Fruit fly (Drosophila melanogaster) whole organism, embryonic: ENCODE results near the gene CG7366.

Experiments used
- Asciz ChIP-seq: fragments of 200-800 bp; sonication (Bioruptor generic); optimal IDR thresholded peaks from 2 replicates; lab custom pipeline; 2017; ENCODE audit warnings: missing biosample characterization, mild to moderate bottlenecking, missing genetic modification characterization, missing genetic modification reagents
- C15 ChIP-seq: fragments of 200-800 bp; sonication (Bioruptor generic); IDR thresholded peaks from 3 replicates; pipeline ENCODE4 v1.3.6; 2022; ENCODE audit warnings: missing biosample characterization, missing genetic modification characterization
- CG10565 ChIP-seq: fragments of 200-800 bp; sonication (Bioruptor generic); optimal IDR thresholded peaks from 3 replicates; lab custom pipeline; 2016; ENCODE audit warnings: missing biosample characterization, mild to moderate bottlenecking, missing genetic modification characterization
- CG12071 ChIP-seq: fragments of 200-800 bp; sonication (Bioruptor generic); optimal IDR thresholded peaks from 3 replicates; lab custom pipeline; 2018; ENCODE audit warnings: missing biosample characterization, mild to moderate bottlenecking, missing genetic modification characterization
- CG12659 ChIP-seq: fragments of 200-800 bp; sonication (Bioruptor generic); optimal IDR thresholded peaks from 3 replicates; lab custom pipeline; 2017; ENCODE audit warnings: mild to moderate bottlenecking, missing biosample characterization, missing genetic modification reagents, missing genetic modification characterization
- CG12744 ChIP-seq: fragments of 200-800 bp; sonication (Bioruptor generic); optimal IDR thresholded peaks from 2 replicates; lab custom pipeline; 2016; ENCODE audit warnings: missing biosample characterization, missing genetic modification characterization
- CG13775 ChIP-seq: fragments of 200-800 bp; sonication (Bioruptor generic); optimal IDR thresholded peaks from 3 replicates; lab custom pipeline; 2017; ENCODE audit warnings: missing biosample characterization, mild to moderate bottlenecking, missing genetic modification characterization
- CG17328 ChIP-seq: fragments of 200-800 bp; sonication (Bioruptor generic); IDR thresholded peaks from 2 replicates; pipeline ENCODE4 v1.3.6; 2022; ENCODE audit warnings: missing biosample characterization, missing genetic modification characterization
- CG17912 ChIP-seq: fragments of 200-800 bp; sonication (Bioruptor generic); optimal IDR thresholded peaks from 2 replicates; lab custom pipeline; 2018; ENCODE audit warnings: missing biosample characterization, mild to moderate bottlenecking, missing genetic modification characterization
- CG1832 ChIP-seq: fragments of 200-800 bp; sonication (Bioruptor generic); optimal IDR thresholded peaks from 2 replicates; lab custom pipeline; 2017; ENCODE audit warnings: missing biosample characterization, mild to moderate bottlenecking, missing genetic modification characterization, inconsistent platforms
- CG2889 ChIP-seq: fragments of 200-800 bp; sonication (Bioruptor generic); IDR thresholded peaks from 3 replicates; pipeline ENCODE4 v1.3.6; 2022; ENCODE audit warnings: missing biosample characterization, missing genetic modification characterization
- CG3995 ChIP-seq: fragments of 200-800 bp; sonication (Bioruptor generic); optimal IDR thresholded peaks from 3 replicates; lab custom pipeline; 2016; ENCODE audit warnings: missing biosample characterization, missing genetic modification characterization
- CG6854 ChIP-seq: fragments of 200-800 bp; sonication (Bioruptor generic); optimal IDR thresholded peaks from 3 replicates; lab custom pipeline; 2017; ENCODE audit warnings: missing biosample characterization, mild to moderate bottlenecking, missing genetic modification characterization
- CG8089 ChIP-seq: fragments of 200-800 bp; sonication (Bioruptor generic); optimal IDR thresholded peaks from 3 replicates; lab custom pipeline; 2016; ENCODE audit warnings: missing biosample characterization, missing genetic modification characterization
- CG9437 ChIP-seq: fragments of 200-800 bp; sonication (Bioruptor generic); optimal IDR thresholded peaks from 2 replicates; lab custom pipeline; 2018; ENCODE audit warnings: missing biosample characterization, mild to moderate bottlenecking, missing genetic modification characterization
- CG9727 ChIP-seq: fragments of 200-800 bp; sonication (Bioruptor generic); optimal IDR thresholded peaks from 3 replicates; lab custom pipeline; 2017; ENCODE audit warnings: missing biosample characterization, mild to moderate bottlenecking, missing genetic modification characterization
- CTCF ChIP-seq: fragments of 200-800 bp; sonication (Bioruptor generic); optimal IDR thresholded peaks from 2 replicates; lab custom pipeline; 2017; ENCODE audit warnings: missing biosample characterization, mild to moderate bottlenecking, missing genetic modification characterization, moderate library complexity
- Dll ChIP-seq: fragments of 200-800 bp; sonication (Bioruptor generic); IDR thresholded peaks from 4 replicates; pipeline ENCODE4 v1.3.6; 2022; ENCODE audit warnings: missing biosample characterization, missing genetic modification characterization; ENCODE audit not compliant: partially characterized antibody
- Doc3 ChIP-seq: fragments of 200-800 bp; sonication (Bioruptor generic); IDR thresholded peaks from 3 replicates; pipeline ENCODE4 v1.3.6; 2022; ENCODE audit warnings: missing biosample characterization, missing genetic modification characterization; ENCODE audit not compliant: partially characterized antibody
- HLH54F ChIP-seq: fragments of 200-800 bp; sonication (Bioruptor generic); optimal IDR thresholded peaks from 3 replicates; lab custom pipeline; 2016; ENCODE audit warnings: missing biosample characterization, missing genetic modification characterization
- Hr39 ChIP-seq: fragments of >200 bp; optimal IDR thresholded peaks from 2 replicates; lab custom pipeline; 2017
- Lhr ChIP-seq: fragments of 200-800 bp; sonication (Bioruptor generic); optimal IDR thresholded peaks from 3 replicates; lab custom pipeline; 2017; ENCODE audit warnings: mild to moderate bottlenecking, missing biosample characterization, missing genetic modification reagents, missing genetic modification characterization
- NC2α ChIP-seq: fragments of 200-800 bp; sonication (Bioruptor generic); optimal IDR thresholded peaks from 2 replicates; lab custom pipeline; 2016; ENCODE audit warnings: missing biosample characterization, missing genetic modification characterization
- Optix ChIP-seq: fragments of 200-800 bp; sonication (Bioruptor generic); IDR thresholded peaks from 3 replicates; pipeline ENCODE4 v1.3.6; 2022; ENCODE audit warnings: missing biosample characterization, missing genetic modification characterization
- Six4 ChIP-seq: fragments of 200-800 bp; sonication (Bioruptor generic); optimal IDR thresholded peaks from 2 replicates; lab custom pipeline; 2016; ENCODE audit warnings: missing biosample characterization, missing genetic modification characterization
- ac ChIP-seq: fragments of 200-800 bp; sonication (Bioruptor generic); optimal IDR thresholded peaks from 3 replicates; lab custom pipeline; 2017; ENCODE audit warnings: missing biosample characterization, mild to moderate bottlenecking, missing genetic modification characterization
- ap ChIP-seq: fragments of 200-800 bp; sonication (Bioruptor generic); IDR thresholded peaks from 2 replicates; pipeline ENCODE4 v1.3.6; 2022; ENCODE audit warnings: missing biosample characterization, missing genetic modification characterization
- bab2 ChIP-seq: fragments of 200-800 bp; sonication (Bioruptor generic); optimal IDR thresholded peaks from 2 replicates; lab custom pipeline; 2016; ENCODE audit warnings: missing biosample characterization, missing genetic modification characterization
- btn ChIP-seq: fragments of 200-800 bp; sonication (Bioruptor generic); optimal IDR thresholded peaks from 2 replicates; lab custom pipeline; 2016; ENCODE audit warnings: missing biosample characterization, missing genetic modification characterization
- ems ChIP-seq: fragments of 200-800 bp; sonication (Bioruptor generic); optimal IDR thresholded peaks from 3 replicates; lab custom pipeline; 2016; ENCODE audit warnings: missing biosample characterization, missing genetic modification characterization
- en ChIP-seq: fragments of 200-800 bp; sonication (Bioruptor generic); optimal IDR thresholded peaks from 2 replicates; lab custom pipeline; 2016; ENCODE audit warnings: missing biosample characterization, missing genetic modification characterization
- gcm2 ChIP-seq: fragments of 200-800 bp; sonication (Bioruptor generic); optimal IDR thresholded peaks from 2 replicates; lab custom pipeline; 2016; ENCODE audit warnings: missing biosample characterization, missing genetic modification characterization
- klu ChIP-seq: fragments of 200-800 bp; sonication (Bioruptor generic); IDR thresholded peaks from 2 replicates; pipeline ENCODE4 v1.3.6; 2022; ENCODE audit warnings: missing biosample characterization, missing genetic modification characterization
- lilli ChIP-seq: fragments of 200-800 bp; sonication (Bioruptor generic); optimal IDR thresholded peaks from 3 replicates; lab custom pipeline; 2016; ENCODE audit warnings: missing biosample characterization, missing genetic modification characterization
- odd ChIP-seq: fragments of 200-800 bp; sonication (Bioruptor generic); optimal IDR thresholded peaks from 2 replicates; lab custom pipeline; 2017; ENCODE audit warnings: missing biosample characterization, mild to moderate bottlenecking, missing genetic modification characterization
- prd ChIP-seq, 3 experiments: fragments of >200 bp in 2 of 3; fragments of 200-800 bp in 1 of 3; sonication (Bioruptor generic) in 1 of 3; optimal IDR thresholded peaks in 2 of 3; IDR thresholded peaks in 1 of 3; 2 replicates in 2 of 3; 3 replicates in 1 of 3; pipeline versions ENCODE4 v1.3.6 to Lab custom; 2017 to 2022; ENCODE audit warnings: missing biosample characterization in 1 of 3, missing genetic modification characterization in 1 of 3
- ro ChIP-seq: fragments of 200-800 bp; sonication (Bioruptor generic); IDR thresholded peaks from 2 replicates; pipeline ENCODE4 v1.3.6; 2022; ENCODE audit warnings: missing biosample characterization, missing genetic modification characterization
- sd ChIP-seq: fragments of 200-800 bp; sonication (Bioruptor generic); optimal IDR thresholded peaks from 3 replicates; lab custom pipeline; 2018; ENCODE audit warnings: missing biosample characterization, mild to moderate bottlenecking, missing genetic modification characterization, moderate library complexity
- slbo ChIP-seq: fragments of 200-800 bp; sonication (Bioruptor generic); IDR thresholded peaks from 2 replicates; pipeline ENCODE4 v1.3.6; 2022; ENCODE audit warnings: missing biosample characterization, missing genetic modification characterization
- slou ChIP-seq: fragments of 200-800 bp; sonication (Bioruptor generic); optimal IDR thresholded peaks from 3 replicates; lab custom pipeline; 2016; ENCODE audit warnings: missing biosample characterization, missing genetic modification characterization
- sob ChIP-seq: fragments of 200-800 bp; sonication (Bioruptor generic); IDR thresholded peaks from 2 replicates; pipeline ENCODE4 v1.3.6; 2022; ENCODE audit warnings: missing biosample characterization, missing genetic modification characterization
- tna ChIP-seq: fragments of 200-800 bp; sonication (Bioruptor generic); IDR thresholded peaks from 2 replicates; pipeline ENCODE4 v1.3.6; 2022; ENCODE audit warnings: missing biosample characterization, missing genetic modification characterization; ENCODE audit not compliant: partially characterized antibody
- usp ChIP-seq: fragments of >200 bp; optimal IDR thresholded peaks from 2 replicates; lab custom pipeline; 2017; ENCODE audit warnings: missing biosample characterization, missing genetic modification characterization
- z ChIP-seq: fragments of 200-800 bp; sonication (Bioruptor generic); IDR thresholded peaks from 3 replicates; pipeline ENCODE4 v1.3.6; 2022; ENCODE audit warnings: missing biosample characterization, missing genetic modification characterization

The CG7366 gene

dm6 chr3L:8197779-8198279 is 4.4 kb downstream of the CG7366 start, which contains the start of the genes UbcE2M and Dhps (continued):
- TF ChIP-seq tna (GFP tag; lab: Robert Waterston, UW) (no peak), CTCF (no peak), Optix (peak; percentile 55; the same call in 1 of the 3 replicates), CG6854 (GFP tag; lab: Kevin White, UChicago) (no peak), CG12659 (GFP tag; lab: Kevin White, UChicago) (peak; percentile 87), NC2α (GFP tag; lab: Kevin White, UChicago) (no peak), sob (peak; percentile 73), CG13775 (GFP tag; lab: Kevin White, UChicago) (peak; percentile 85), CG12071 (GFP tag; lab: Kevin White, UChicago) (no peak), ap (GFP tag; lab: Robert Waterston, UW) (no peak), usp (GFP tag; lab: Kevin White, UChicago) (no peak), CG8089 (no peak), CG2889 (GFP tag; lab: Robert Waterston, UW) (no peak), CG10565 (no peak), HLH54F (GFP tag; lab: Kevin White, UChicago) (peak; percentile 56), Dll (GFP tag; lab: Robert Waterston, UW) (peak; percentile 75), slbo (peak; percentile 87), lilli (GFP tag; lab: Kevin White, UChicago) (peak; percentile 66), C15 (GFP tag; lab: Robert Waterston, UW) (no peak), Hr39 (lab: Kevin White, UChicago) (no peak), Asciz (GFP tag; lab: Kevin White, UChicago) (no peak), ems (GFP tag; lab: Kevin White, UChicago) (no peak), en (GFP tag; lab: Kevin White, UChicago) (no peak), klu (GFP tag; lab: Robert Waterston, UW) (peak; percentile 62; the same call in 1 of the 2 replicates), slou (GFP tag; lab: Kevin White, UChicago) (peak; percentile 22), CG9437 (peak; percentile 88), ro (no peak), z (GFP tag; lab: Robert Waterston, UW) (no peak), CG3995 (peak; percentile 51), odd (GFP tag; lab: Kevin White, UChicago) (no peak), Doc3 (GFP tag; lab: Robert Waterston, UW) (peak; percentile 54; the same call in 1 of the 3 replicates), CG1832 (GFP tag; lab: Kevin White, UChicago) (no peak), CG12744 (peak; percentile 11), Lhr (GFP tag; lab: Kevin White, UChicago) (peak; percentile 20), ac (no peak), btn (GFP tag; lab: Kevin White, UChicago) (no peak), gcm2 (GFP tag; lab: Kevin White, UChicago) (no peak), CG9727 (GFP tag; lab: Kevin White, UChicago) (peak; percentile 76), Six4 (GFP tag; lab: Kevin White, UChicago) (peak; percentile 31), prd (optimal IDR thresholded peaks at IDR 0.05; lab: Kevin White, UChicago) (no peak), prd (GFP tag; IDR thresholded peaks at IDR 0.05; lab: Robert Waterston, UW) (peak; percentile 82), CG17328 (GFP tag; lab: Robert Waterston, UW) (no peak), bab2 (GFP tag; lab: Kevin White, UChicago) (no peak), CG17912 (GFP tag; lab: Kevin White, UChicago) (no peak), sd (tag; lab: Kevin White, UChicago) (no peak)
